Fruit fly (Drosophila melanogaster) whole organism, adult: ENCODE data around the gene dnk.

Experiments used
- CG12768 ChIP-seq: fragments of 200-800 bp; sonication (Bioruptor generic); optimal IDR thresholded peaks from 2 replicates; lab custom pipeline; 2017; ENCODE audit warnings: missing biosample characterization, missing genetic modification characterization, mild to moderate bottlenecking, moderate library complexity, missing genetic modification reagents
- CG14711 ChIP-seq: fragments of 200-800 bp; sonication (Bioruptor generic); optimal IDR thresholded peaks from 2 replicates; lab custom pipeline; 2018; ENCODE audit warnings: missing biosample characterization, mild to moderate bottlenecking, missing genetic modification characterization, moderate library complexity
- CG7045 ChIP-seq: fragments of 200-800 bp; sonication (Bioruptor generic); optimal IDR thresholded peaks from 2 replicates; lab custom pipeline; 2017; ENCODE audit warnings: missing biosample characterization, mild to moderate bottlenecking, missing genetic modification characterization
- CG7101 ChIP-seq: fragments of 200-800 bp; sonication (Bioruptor generic); optimal IDR thresholded peaks from 2 replicates; lab custom pipeline; 2018; ENCODE audit warnings: missing biosample characterization, mild to moderate bottlenecking, missing genetic modification characterization, moderate library complexity
- Clk ChIP-seq: fragments of 200-800 bp; sonication (Bioruptor generic); optimal IDR thresholded peaks from 2 replicates; lab custom pipeline; 2017; ENCODE audit warnings: missing biosample characterization, missing genetic modification characterization
- Hr96 ChIP-seq: fragments of 200-800 bp; sonication (Bioruptor generic); optimal IDR thresholded peaks from 2 replicates; lab custom pipeline; 2016; ENCODE audit warnings: missing biosample characterization, missing genetic modification characterization
- Mnt ChIP-seq: fragments of 200-800 bp; sonication (Bioruptor generic); optimal IDR thresholded peaks from 2 replicates; lab custom pipeline; 2016; ENCODE audit warnings: missing biosample characterization, mild to moderate bottlenecking, missing genetic modification characterization
- bab1 ChIP-seq: fragments of 200-800 bp; sonication (Bioruptor generic); optimal IDR thresholded peaks from 3 replicates; lab custom pipeline; 2019; ENCODE audit warnings: missing biosample characterization, mild to moderate bottlenecking, missing genetic modification characterization, moderate library complexity
- cnc ChIP-seq, 2 experiments: fragments of >200 bp; optimal IDR thresholded peaks; 2 replicates each; lab custom pipeline; 2017
- kay ChIP-seq: fragments of 200-800 bp; sonication (Bioruptor generic); peaks from one replicate; lab custom pipeline; 2016; ENCODE audit warnings: missing biosample characterization, missing genetic modification characterization, borderline replicate concordance
- ovo ChIP-seq: fragments of 200-800 bp; sonication (Bioruptor generic); optimal IDR thresholded peaks from 2 replicates; lab custom pipeline; 2016; ENCODE audit warnings: missing biosample characterization, missing genetic modification characterization
- pad ChIP-seq: fragments of 200-800 bp; sonication (Bioruptor generic); optimal IDR thresholded peaks from 3 replicates; lab custom pipeline; 2017; ENCODE audit warnings: missing biosample characterization, missing genetic modification characterization, mild to moderate bottlenecking, moderate library complexity, missing genetic modification reagents

DNA sequence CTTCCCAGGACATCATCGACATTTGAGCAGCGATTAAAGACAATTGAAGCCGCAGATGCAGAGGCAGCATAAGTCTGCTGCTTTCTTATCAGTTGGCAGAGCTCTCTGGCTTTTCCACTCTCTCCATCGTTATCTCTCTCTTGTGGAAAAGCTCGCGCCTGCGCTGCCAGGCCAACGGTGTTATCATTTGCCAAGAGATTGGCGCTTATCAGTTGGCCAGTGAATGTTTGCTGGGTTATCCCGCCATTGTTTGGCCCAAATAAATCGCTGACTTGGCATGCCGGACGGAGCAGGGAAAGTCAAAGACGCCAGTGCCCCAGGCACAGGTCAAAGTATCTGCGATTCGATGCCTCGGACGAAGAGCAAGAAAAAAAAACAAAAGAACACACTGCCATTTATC is 31.7 kb upstream of the dnk start:
- TF ChIP-seq pad: no peak
- TF ChIP-seq Hr96 (GFP tag; lab: Kevin White, UChicago): no peak
- TF ChIP-seq bab1 (GFP tag; lab: Kevin White, UChicago): no peak
- TF ChIP-seq CG14711: no peak
- TF ChIP-seq kay (GFP tag; lab: Kevin White, UChicago): no peak
- no peak for TF ChIP-seq cnc (optimal IDR thresholded peaks at IDR 0.05; lab: Kevin White, UChicago)
- TF ChIP-seq CG7045 (GFP tag; lab: Kevin White, UChicago): no peak
- no peak for TF ChIP-seq ovo (GFP tag; lab: Kevin White, UChicago)
- no peak for TF ChIP-seq CG7101 (tag; lab: Kevin White, UChicago)
- no peak for TF ChIP-seq CG12768
- TF ChIP-seq Mnt (GFP tag; lab: Kevin White, UChicago): no peak
- TF ChIP-seq Clk (GFP tag; lab: Kevin White, UChicago): no peak
